Fruit fly (Drosophila melanogaster) Kc167 (cell line): Measurements from ENCODE around the gene CG33772.

Source experiments
- Myc ChIP-seq: fragments of >200 bp; optimal IDR thresholded peaks from 2 replicates; lab custom pipeline; 2017; ENCODE audit warnings: missing external identifiers
- Sin3A ChIP-seq: fragments of >200 bp; optimal IDR thresholded peaks from 2 replicates; lab custom pipeline; 2018; ENCODE audit warnings: missing external identifiers
- h ChIP-seq: fragments of >200 bp; optimal IDR thresholded peaks from 3 replicates; lab custom pipeline; 2018; ENCODE audit warnings: missing external identifiers
- insv ChIP-seq: fragments of >200 bp; optimal IDR thresholded peaks from 3 replicates; lab custom pipeline; 2018; ENCODE audit warnings: missing external identifiers
- psq ChIP-seq: fragments of >200 bp; optimal IDR thresholded peaks from 2 replicates; lab custom pipeline; 2017; ENCODE audit warnings: missing external identifiers
- ttk ChIP-seq: sonication (Bioruptor generic); optimal IDR thresholded peaks from 2 replicates; lab custom pipeline; 2017; ENCODE audit warnings: missing external identifiers

CG33772 gene

DNA sequence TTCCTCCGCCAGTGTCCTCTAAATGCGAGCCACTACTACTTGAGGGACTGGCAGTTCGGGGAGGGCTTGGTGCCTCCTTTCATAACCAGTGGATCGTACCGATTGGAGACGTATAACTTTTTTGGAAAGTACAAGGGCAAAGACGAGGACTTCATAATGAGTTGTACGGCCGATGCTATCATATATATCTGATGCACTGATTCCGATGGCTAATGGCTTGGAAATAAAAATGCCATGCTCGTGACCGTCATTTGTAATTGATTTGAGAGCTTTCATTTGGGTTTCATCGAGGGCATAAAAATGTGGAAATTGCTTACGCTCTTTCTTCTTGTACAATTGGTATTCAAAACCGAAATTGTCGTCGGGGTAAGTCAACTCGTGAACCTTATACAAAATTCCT, 3.2 kb downstream of the CG33772 start, which contains the start of gene CG33771:
CG33771 (plus strand) TSS at position 301 of the 400 bp plus-strand sequence.
- no peak for TF ChIP-seq Myc
- TF ChIP-seq Sin3A (lab: Kevin White, UChicago) = no peak
- TF ChIP-seq h (lab: Kevin White, UChicago) = no peak
- no peak for TF ChIP-seq psq (lab: Kevin White, UChicago)
- no peak for TF ChIP-seq ttk
- TF ChIP-seq insv (lab: Kevin White, UChicago) = no peak

DNA sequence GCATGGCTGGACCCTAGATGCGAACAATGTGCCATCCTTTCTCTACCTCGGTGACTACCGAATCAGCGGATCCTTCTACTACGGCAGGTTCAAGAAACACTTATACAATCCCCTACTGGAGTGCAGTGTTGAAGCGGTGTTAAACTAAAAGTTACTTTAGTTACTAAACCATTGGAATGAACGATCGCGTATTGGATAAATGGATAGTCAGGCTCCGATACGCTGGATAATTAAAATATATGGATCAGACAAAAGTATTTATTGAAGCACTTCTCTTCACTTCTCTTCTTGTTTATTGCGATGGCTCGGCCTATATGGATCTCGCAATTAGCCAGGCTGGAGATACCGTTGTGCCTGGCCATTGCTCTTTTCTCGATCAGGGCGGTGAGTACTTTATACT, 4.0 kb downstream of the CG33772 start, which contains the start of gene CG33770:
CG33770 (plus strand) TSS at position 301 of the 400 bp plus-strand sequence.
- TF ChIP-seq ttk = no peak
- no peak for TF ChIP-seq insv (lab: Kevin White, UChicago)
- no peak for TF ChIP-seq Myc
- TF ChIP-seq Sin3A (lab: Kevin White, UChicago) = no peak
- no peak for TF ChIP-seq h (lab: Kevin White, UChicago)
- TF ChIP-seq psq (lab: Kevin White, UChicago) = no peak

DNA sequence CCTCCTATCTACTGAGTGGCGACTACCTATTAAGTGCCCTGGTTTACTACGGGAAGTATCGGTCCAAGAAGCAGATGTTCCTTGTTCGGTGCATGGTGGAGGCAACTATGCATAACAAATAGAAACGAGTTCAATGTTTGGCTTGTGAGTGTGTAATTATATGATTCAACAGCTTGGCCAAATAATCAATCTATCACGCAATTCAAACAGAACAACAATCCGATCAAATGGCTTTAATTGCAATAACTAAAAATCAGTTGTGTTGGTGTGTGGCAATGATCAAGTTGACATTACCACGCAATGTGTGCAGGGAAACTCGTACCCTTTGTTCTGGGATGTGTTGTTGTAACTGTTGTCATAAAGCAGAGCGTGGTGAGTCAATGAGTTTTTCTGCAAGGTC, 4.7 kb downstream of the CG33772 start, which contains the start of gene CG33769:
CG33769 (plus strand) TSS at position 301 of the 400 bp plus-strand sequence.
- no peak for TF ChIP-seq h (lab: Kevin White, UChicago)
- TF ChIP-seq ttk = no peak
- TF ChIP-seq Myc = no peak
- TF ChIP-seq insv (lab: Kevin White, UChicago) = no peak
- TF ChIP-seq Sin3A (lab: Kevin White, UChicago) = no peak
- no peak for TF ChIP-seq psq (lab: Kevin White, UChicago)

DNA sequence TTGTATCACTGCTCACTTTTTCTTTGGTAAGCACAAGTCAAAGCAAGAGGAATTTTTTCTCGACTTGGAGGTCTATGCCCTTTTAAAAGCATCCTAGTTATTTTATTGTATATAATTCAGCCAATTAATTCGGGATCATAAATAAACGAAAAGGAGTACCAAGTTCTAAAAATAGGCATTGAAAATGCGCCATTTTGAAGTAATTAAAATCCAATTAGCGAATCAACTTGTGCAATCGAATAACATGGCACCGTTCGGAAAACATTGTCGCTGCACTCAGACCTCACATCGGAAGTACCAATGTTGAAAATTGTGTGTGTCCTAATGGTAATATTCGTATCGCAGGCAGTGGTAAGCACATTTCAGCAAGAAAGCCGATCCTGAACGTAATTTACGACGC, 5.5 kb downstream of the CG33772 start, which contains the start of gene CG33768:
CG33768 (plus strand) TSS at position 301 of the 400 bp plus-strand sequence.
- TF ChIP-seq psq (lab: Kevin White, UChicago) (no peak), h (lab: Kevin White, UChicago) (no peak), Sin3A (lab: Kevin White, UChicago) (no peak), insv (lab: Kevin White, UChicago) (no peak), Myc (no peak), ttk (no peak)

DNA sequence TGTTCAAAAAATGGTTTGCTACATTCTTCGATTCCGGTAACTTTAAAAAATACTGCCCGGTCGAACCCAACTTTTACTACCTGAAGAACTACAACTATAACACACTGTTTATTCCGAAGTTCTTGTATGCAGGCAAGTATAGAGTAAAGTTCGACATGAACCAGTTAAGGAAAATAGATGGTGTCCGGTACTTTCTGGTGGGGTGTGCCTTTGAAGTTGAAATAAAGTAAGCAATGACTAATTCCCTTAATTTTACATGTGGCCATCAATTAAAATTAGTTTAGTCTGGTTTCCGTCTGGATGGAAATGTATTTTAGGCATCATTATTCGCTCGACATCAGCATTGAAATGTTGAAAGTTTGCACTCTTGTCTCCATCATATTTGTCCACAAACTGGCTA, 6.3 kb downstream of the CG33772 start, which contains the start of gene CG33767:
CG33767 (plus strand) TSS at position 301 of the 400 bp plus-strand sequence.
- TF ChIP-seq psq (lab: Kevin White, UChicago) = no peak
- TF ChIP-seq Sin3A (lab: Kevin White, UChicago) = no peak
- TF ChIP-seq insv (lab: Kevin White, UChicago) = no peak
- no peak for TF ChIP-seq h (lab: Kevin White, UChicago)
- TF ChIP-seq ttk = no peak
- TF ChIP-seq Myc = no peak

DNA sequence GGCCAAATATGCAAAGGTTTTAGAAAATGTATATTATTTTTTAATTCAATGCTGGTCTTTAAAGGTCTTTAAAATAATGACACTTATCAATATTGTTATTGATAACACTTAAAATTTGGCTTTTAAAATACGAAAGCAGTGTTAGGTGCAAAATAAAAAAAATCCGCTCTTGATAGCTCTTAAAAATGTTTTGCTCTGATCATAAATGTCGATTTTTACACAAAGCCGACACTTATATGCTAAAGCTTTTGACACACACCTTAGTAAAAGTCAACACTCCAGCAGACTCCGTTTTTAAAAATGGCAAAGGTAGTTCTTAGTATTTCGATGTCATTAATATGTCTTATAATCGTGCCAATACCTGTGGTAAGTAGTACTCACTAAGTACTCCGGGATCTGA, 7.0 kb downstream of the CG33772 start, which contains the start of gene CG33766:
CG33766 (plus strand) TSS at position 301 of the 400 bp plus-strand sequence.
- TF ChIP-seq h (lab: Kevin White, UChicago) (no peak), psq (lab: Kevin White, UChicago) (no peak), ttk (no peak), insv (lab: Kevin White, UChicago) (no peak), Sin3A (lab: Kevin White, UChicago) (no peak), Myc (no peak)

DNA sequence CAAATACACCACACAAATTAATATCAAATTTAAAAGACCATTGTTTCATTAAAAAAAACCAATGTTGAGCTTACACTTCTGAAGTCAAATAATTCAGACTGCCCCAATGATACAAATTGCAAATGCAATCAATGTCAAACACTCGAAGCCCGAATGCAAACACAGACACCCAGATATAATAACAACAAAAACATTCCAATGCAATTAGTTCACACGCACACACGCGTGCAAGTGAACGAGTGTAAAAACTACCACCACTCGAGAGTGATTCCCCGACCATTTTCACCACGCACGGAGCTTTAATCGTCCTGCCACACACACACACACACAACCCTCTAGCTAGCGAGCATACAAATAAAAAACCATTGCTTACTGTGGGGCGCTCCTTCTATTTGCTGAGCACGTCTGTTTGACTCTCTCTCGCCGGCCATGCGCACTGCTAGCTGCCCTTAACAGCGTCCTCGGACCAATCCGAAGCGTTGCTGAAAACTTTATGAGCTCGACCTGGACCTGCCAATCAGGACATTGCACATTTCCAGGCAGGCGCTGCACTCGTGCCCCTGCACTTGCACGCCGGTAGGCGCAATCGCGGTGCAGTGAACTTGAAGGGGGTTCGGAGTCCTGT, 9.9 kb downstream of the CG33772 start:
- TF ChIP-seq h (lab: Kevin White, UChicago) (no peak), insv (lab: Kevin White, UChicago) (no peak), psq (lab: Kevin White, UChicago) (no peak)

DNA sequence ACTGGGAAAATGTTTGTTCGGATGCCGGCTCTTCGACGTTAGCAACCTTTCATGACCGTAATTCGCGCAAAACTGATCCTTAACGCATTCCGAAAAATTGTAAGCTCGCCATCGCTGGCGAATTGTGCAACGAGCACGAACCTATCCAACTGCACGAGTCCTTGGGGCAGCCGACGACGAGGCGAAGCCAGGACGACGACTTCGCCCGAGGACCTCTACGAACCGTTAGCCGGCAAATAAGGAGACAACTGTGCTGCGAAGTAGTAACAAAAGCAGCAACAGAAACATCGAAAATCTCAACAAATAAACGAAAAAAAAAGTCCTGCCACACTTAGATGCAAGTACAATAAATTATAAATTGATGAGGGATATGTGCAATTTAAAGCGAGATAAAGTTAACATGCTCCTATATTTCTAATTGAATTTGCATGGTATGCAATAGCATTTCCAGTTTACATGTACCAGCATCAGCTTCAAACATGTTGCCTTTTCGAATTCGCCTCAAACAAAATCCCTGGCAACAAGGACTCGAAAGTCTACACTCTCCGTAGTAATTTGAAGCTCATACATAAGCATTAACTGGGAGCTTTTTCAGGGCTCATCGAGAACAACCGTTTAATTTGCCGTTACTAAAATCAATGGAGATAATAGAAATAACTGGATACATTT, 14.3 kb downstream of the CG33772 start, which contains the start of gene CG14459:
CG14459 (minus strand) TSS at position 51 of the 669 bp plus-strand sequence.
- TF ChIP-seq ttk = no peak
- TF ChIP-seq psq (lab: Kevin White, UChicago) = no peak
- TF ChIP-seq Sin3A (lab: Kevin White, UChicago) = no peak
- no peak for TF ChIP-seq h (lab: Kevin White, UChicago)
- TF ChIP-seq Myc = no peak
- TF ChIP-seq insv (lab: Kevin White, UChicago) = no peak

DNA sequence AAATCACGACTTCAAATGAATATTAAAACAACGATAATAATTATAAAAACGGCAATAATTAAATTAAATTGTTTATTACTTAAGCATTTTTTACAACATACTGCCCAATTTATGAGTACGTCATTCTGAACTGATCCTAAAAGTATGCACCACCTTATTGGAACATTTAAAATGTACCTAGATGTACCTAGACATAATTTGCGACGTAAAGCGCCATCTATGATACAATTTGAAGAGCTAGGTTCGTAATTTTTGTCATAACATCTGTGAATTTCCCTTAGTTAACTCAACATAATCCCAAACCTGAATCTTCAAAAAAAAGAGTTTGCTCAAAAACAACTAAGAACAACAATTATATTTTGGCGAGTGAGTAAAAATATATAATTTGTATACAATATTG, 18.2 kb downstream of the CG33772 start:
- TF ChIP-seq insv (lab: Kevin White, UChicago) (no peak), psq (lab: Kevin White, UChicago) (no peak), ttk (no peak), Myc (no peak), Sin3A (lab: Kevin White, UChicago) (no peak), h (lab: Kevin White, UChicago) (no peak)

DNA sequence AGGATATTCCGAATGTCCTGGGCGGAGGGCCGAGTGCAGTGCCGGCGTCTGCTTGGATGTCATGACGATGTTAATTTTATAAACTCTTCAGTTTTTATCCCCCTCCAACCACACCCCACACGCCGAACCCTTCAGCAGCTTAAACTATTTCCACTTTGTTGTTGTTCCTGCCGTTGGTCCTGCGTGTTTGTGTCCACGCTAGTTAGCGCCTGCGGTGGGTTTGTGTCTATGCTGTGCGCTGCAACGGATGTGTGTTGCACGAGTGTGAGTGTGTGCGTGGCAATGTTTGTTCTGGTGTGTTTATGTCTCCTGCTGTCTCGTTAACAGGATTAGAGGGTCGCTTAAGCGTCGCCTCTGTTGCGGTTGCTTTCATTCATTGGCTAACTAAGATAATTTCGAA, 35.5 kb downstream of the CG33772 start:
- no peak for TF ChIP-seq psq (lab: Kevin White, UChicago)

DNA sequence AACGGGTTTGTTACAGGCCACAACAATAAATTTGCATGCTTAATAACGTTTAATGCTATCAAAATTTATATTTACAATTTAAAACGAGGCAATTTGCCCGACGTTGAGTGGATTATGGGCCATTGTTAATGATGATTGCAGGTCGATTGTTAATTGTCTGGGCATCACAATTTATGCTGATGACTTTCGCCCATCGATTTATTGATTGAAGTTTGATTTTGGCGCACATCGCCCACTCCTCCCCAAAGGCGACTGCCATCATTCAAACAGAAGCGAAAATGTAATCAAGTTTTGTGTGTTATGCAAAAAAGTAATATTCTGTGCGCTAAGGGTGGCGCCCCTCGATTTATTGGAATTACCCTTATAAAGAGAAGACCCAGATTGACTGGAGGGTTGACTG, 45.2 kb downstream of the CG33772 start:
- TF ChIP-seq Sin3A (lab: Kevin White, UChicago) (no peak), psq (lab: Kevin White, UChicago) (no peak), insv (lab: Kevin White, UChicago) (no peak), h (lab: Kevin White, UChicago) (no peak), Myc (no peak), ttk (no peak)
